Worm (Caenorhabditis elegans) whole organism, young adult: Measurements from ENCODE around the gene nhr-4.

Experiments used
- F49E8.2 ChIP-seq: sonication (generic microtip); optimal IDR thresholded peaks from 3 replicates; lab custom pipeline; 2017; ENCODE audit warnings: missing genetic modification characterization, mild to moderate bottlenecking, missing compliant biosample characterization, antibody characterized with exemption, moderate library complexity; ENCODE audit not compliant: insufficient read depth
- Y53F4B.3 ChIP-seq: fragments of 200-800 bp; sonication (Bioruptor generic); IDR thresholded peaks from 2 replicates; pipeline ENCODE4 v1.3.6; 2022; ENCODE audit warnings: missing genetic modification reagents, missing genetic modification characterization, missing compliant biosample characterization
- ama-1 ChIP-seq, 3 experiments: fragments of 150-350 bp in 1 of 3; sonication (generic microtip) in 2 of 3; optimal IDR thresholded peaks; 2 replicates each; lab custom pipeline; 2014 to 2018; ENCODE audit warnings: missing biosample characterization in 2 of 3, missing genetic modification characterization in 2 of 3, missing genetic modification reagents in 2 of 3
- lir-1 ChIP-seq: fragments of 200-800 bp; sonication (Bioruptor generic); conservative IDR thresholded peaks from 2 replicates; pipeline ENCODE4 v1.3.6; 2022; ENCODE audit warnings: missing genetic modification reagents, missing genetic modification characterization, missing compliant biosample characterization
- lsl-1 ChIP-seq: fragments of 200-800 bp; sonication (Bioruptor generic); optimal IDR thresholded peaks from 2 replicates; lab custom pipeline; 2018; ENCODE audit warnings: mild to moderate bottlenecking, missing genetic modification characterization, moderate library complexity, missing compliant biosample characterization
- nfya-1 ChIP-seq: sonication (generic microtip); optimal IDR thresholded peaks from 2 replicates; lab custom pipeline; 2017; ENCODE audit warnings: antibody characterized with exemption, missing compliant biosample characterization, missing genetic modification characterization, borderline replicate concordance; ENCODE audit not compliant: insufficient read depth

- TF ChIP-seq Y53F4B.3 (GFP tag; lab: Robert Waterston, UW) = no peak
- no peak for TF ChIP-seq lir-1 (GFP tag; lab: Robert Waterston, UW)
- TF ChIP-seq F49E8.2 = no peak
- no peak for TF ChIP-seq lsl-1 (GFP tag; lab: Kevin White, UChicago)
- TF ChIP-seq nfya-1 = no peak
- no peak for TF ChIP-seq ama-1 (optimal IDR thresholded peaks at IDR 0.05; lab: Kevin White, UChicago)
- TF ChIP-seq ama-1 (GFP tag; optimal IDR thresholded peaks at IDR 0.05; lab: Kevin White, UChicago) = no peak
Observed at ce11 chrIV:9928180-9928896, 49.2 kb downstream of the nhr-4 start, which contains the start of gene dur-1.
